Fruit fly (Drosophila melanogaster): ENCODE data around the gene CG8001.

Gene CG8001

dm6 chr3L:1802802-1803201 is 46.8 kb downstream of the CG8001 start, which contains the start of the genes JTBR and CG42676:
JTBR (minus strand) TSS chr3L:1802856.
CG42676 (plus strand) TSS chr3L:1803107.
- peak; percentile 75 for TF ChIP-seq stwl (tag; optimal IDR thresholded peaks at IDR 0.05)
- TF ChIP-seq row (GFP tag; IDR thresholded peaks at IDR 0.05) = peak; percentile 87
- no peak for TF ChIP-seq pb (GFP tag; optimal IDR thresholded peaks at IDR 0.05)
- TF ChIP-seq Stat92E (GFP tag; optimal IDR thresholded peaks at IDR 0.05) = peak in 1 of 3 experiments; percentile 21
- peak; percentile 52 for TF ChIP-seq CG2712 (tag; optimal IDR thresholded peaks at IDR 0.05)
- peak; percentile 24 for TF ChIP-seq nerfin-1 (tag; optimal IDR thresholded peaks at IDR 0.05)
- no peak for TF ChIP-seq Taf1 (GFP tag; IDR thresholded peaks at IDR 0.05)
- TF ChIP-seq CG34224 (GFP tag; IDR thresholded peaks at IDR 0.05; ENCODE audit: partially characterized antibody) = peak; percentile 62; the same call in 2 of the 3 replicates
- TF ChIP-seq CG13424 (tag; optimal IDR thresholded peaks at IDR 0.05) = peak; percentile 25
- TF ChIP-seq dmrt11E (tag; optimal IDR thresholded peaks at IDR 0.05) = peak; percentile 3
- TF ChIP-seq CG13287 (GFP tag; IDR thresholded peaks at IDR 0.05; ENCODE audit: partially characterized antibody) = peak; percentile 73
- TF ChIP-seq lilli (GFP tag; optimal IDR thresholded peaks at IDR 0.05) = peak; percentile 23
- TF ChIP-seq Fer1 (GFP tag; optimal IDR thresholded peaks at IDR 0.05) = peak; percentile 35
- TF ChIP-seq CHES-1-like (GFP tag; optimal IDR thresholded peaks at IDR 0.05) = peak; percentile 53
- peak; percentile 94 for TF ChIP-seq YL-1 (GFP tag; optimal IDR thresholded peaks at IDR 0.05)
- peak; percentile 72 for TF ChIP-seq Sin3A (optimal IDR thresholded peaks at IDR 0.05)
- TF ChIP-seq Hsf (GFP tag; optimal IDR thresholded peaks at IDR 0.05) = peak; percentile 5
- TF ChIP-seq NfI (GFP tag; optimal IDR thresholded peaks at IDR 0.05) = no peak
- TF ChIP-seq Abd-B (GFP tag; optimal IDR thresholded peaks at IDR 0.05) = peak; percentile 42
- TF ChIP-seq CoRest (tag; optimal IDR thresholded peaks at IDR 0.05) = peak; percentile 42
- peak; percentile 16 for TF ChIP-seq NC2β (GFP tag; optimal IDR thresholded peaks at IDR 0.05)
- no peak for TF ChIP-seq Hey (tag; optimal IDR thresholded peaks at IDR 0.05)
- no peak for TF ChIP-seq nom (GFP tag; optimal IDR thresholded peaks at IDR 0.05)
- peak; percentile 40 for TF ChIP-seq CG4617 (GFP tag; optimal IDR thresholded peaks at IDR 0.05; ENCODE audit: borderline replicate concordance)
- TF ChIP-seq Med (GFP tag) = peak; percentile 81
- TF ChIP-seq knrl (GFP tag; IDR thresholded peaks at IDR 0.05; ENCODE audit: partially characterized antibody) = peak; percentile 71
- TF ChIP-seq crp (GFP tag; optimal IDR thresholded peaks at IDR 0.05) = peak in 1 of 2 experiments; percentile 52
- TF ChIP-seq chif (GFP tag; optimal IDR thresholded peaks at IDR 0.05) = peak in 1 of 2 experiments; percentile 8
- no peak for TF ChIP-seq CG16779 (GFP tag; IDR thresholded peaks at IDR 0.05)
- peak; percentile 53 for TF ChIP-seq CG10267 (tag; optimal IDR thresholded peaks at IDR 0.05)
- TF ChIP-seq Sry-β (GFP tag; optimal IDR thresholded peaks at IDR 0.05) = peak; percentile 60
- TF ChIP-seq inv (GFP tag; IDR thresholded peaks at IDR 0.05; ENCODE audit: partially characterized antibody) = peak; percentile 53; the same call in 1 of the 2 replicates
- peak; percentile 35 for TF ChIP-seq CG17829 (tag; optimal IDR thresholded peaks at IDR 0.05)
- peak in 1 of 2 experiments; percentile 30 for TF ChIP-seq dpn (GFP tag; optimal IDR thresholded peaks at IDR 0.05)
- peak; percentile 19 for TF ChIP-seq CG33213 (GFP tag; optimal IDR thresholded peaks at IDR 0.05)
- TF ChIP-seq HmgZ (tag; optimal IDR thresholded peaks at IDR 0.05) = peak; percentile 28
- peak; percentile 14 for TF ChIP-seq CTCF (GFP tag; optimal IDR thresholded peaks at IDR 0.05)
- TF ChIP-seq Ets97D (GFP tag; optimal IDR thresholded peaks at IDR 0.05) = peak; percentile 31
- TF ChIP-seq trem (tag; optimal IDR thresholded peaks at IDR 0.05) = peak; percentile 61
- peak; percentile 36 for TF ChIP-seq exex (tag; optimal IDR thresholded peaks at IDR 0.05)
- TF ChIP-seq CG32532 (GFP tag; IDR thresholded peaks at IDR 0.05) = no peak
- TF ChIP-seq NC2α (GFP tag; optimal IDR thresholded peaks at IDR 0.05) = no peak
- peak; percentile 82; the same call in 1 of the 2 replicates for TF ChIP-seq MBD-R2 (GFP tag; IDR thresholded peaks at IDR 0.05)
- peak; percentile 29 for TF ChIP-seq grau (tag; optimal IDR thresholded peaks at IDR 0.05)
- TF ChIP-seq eyg (GFP tag; optimal IDR thresholded peaks at IDR 0.05) = no peak
- TF ChIP-seq CG33557 (GFP tag; optimal IDR thresholded peaks at IDR 0.05) = no peak
- TF ChIP-seq CG12104 (GFP tag; optimal IDR thresholded peaks at IDR 0.05) = peak; percentile 19
- TF ChIP-seq CG13624 (GFP tag; optimal IDR thresholded peaks at IDR 0.05) = peak; percentile 1
- no peak for TF ChIP-seq CG14050 (GFP tag; IDR thresholded peaks at IDR 0.05)
- peak; percentile 20 for TF ChIP-seq gro (GFP tag; optimal IDR thresholded peaks at IDR 0.05)
